Worm (Caenorhabditis elegans): Measurements from ENCODE around the gene gfat-2.
"Not testable (repeated sequence)": the region's sequence is repeated elsewhere in the genome, so short reads cannot be mapped to it uniquely, and the experiment has no call there.

gfat-2 gene

ce11 chrIV:11406744-11407690 is 3.0 kb upstream of the gfat-2 start, which contains the start of the genes his-63 and his-64:
TSS of gene his-63 (minus strand) at chrIV:11406861.
TSS of gene his-64 (plus strand) at chrIV:11407116.
- TF ChIP-seq aly-1 (tag; optimal IDR thresholded peaks at IDR 0.05) = peak; percentile 83
- TF ChIP-seq tbx-11 (GFP tag; IDR thresholded peaks at IDR 0.05) = peak; percentile 54
- TF ChIP-seq tbx-37 (GFP tag; conservative IDR thresholded peaks at IDR 0.05) = peak; percentile 47; the same call in 1 of the 2 replicates
- peak; percentile 17 for TF ChIP-seq tra-4 (tag; optimal IDR thresholded peaks at IDR 0.05)
- TF ChIP-seq ceh-36 (tag; optimal IDR thresholded peaks at IDR 0.05) = peak; percentile 57
- 0 out of 2 replicates have a peak, but pooled peaks have one; percentile 51 for TF ChIP-seq scrt-1 (GFP tag; IDR thresholded peaks at IDR 0.05)
- peak; percentile 6; the same call in 1 of the 2 replicates for TF ChIP-seq sea-1 (GFP tag; conservative IDR thresholded peaks at IDR 0.05)
- peak; percentile 92 for TF ChIP-seq ama-1 (optimal IDR thresholded peaks at IDR 0.05)
- peak; percentile 69 for TF ChIP-seq pes-1 (GFP tag; IDR thresholded peaks at IDR 0.05)
- peak; percentile 56; the same call in 1 of the 2 replicates for TF ChIP-seq flt-1 (GFP tag; IDR thresholded peaks at IDR 0.05)

ce11 chrIV:11414920-11415319 is 4.9 kb downstream of the gfat-2 start, which contains the start of gene F22B3.10:
TSS of gene F22B3.10 (minus strand) at chrIV:11415020.
- no peak for TF ChIP-seq tra-4 (tag; optimal IDR thresholded peaks at IDR 0.05)
- TF ChIP-seq hmg-4 (GFP tag; optimal IDR thresholded peaks at IDR 0.05) = no peak
- no peak for TF ChIP-seq hnd-1 (tag; optimal IDR thresholded peaks at IDR 0.05)
- TF ChIP-seq ets-7 (tag; optimal IDR thresholded peaks at IDR 0.05) = no peak
- TF ChIP-seq tbx-37 (GFP tag; conservative IDR thresholded peaks at IDR 0.05) = no peak
- TF ChIP-seq B0310.2 (tag; optimal IDR thresholded peaks at IDR 0.05) = no peak
- TF ChIP-seq scrt-1 (GFP tag; IDR thresholded peaks at IDR 0.05) = no peak
- no peak for TF ChIP-seq ceh-36 (tag; optimal IDR thresholded peaks at IDR 0.05)
- TF ChIP-seq pes-1 (GFP tag; IDR thresholded peaks at IDR 0.05) = no peak
- no peak for TF ChIP-seq flt-1 (GFP tag; IDR thresholded peaks at IDR 0.05)

- not testable (repeated sequence) for TF ChIP-seq hmg-4 (GFP tag; optimal IDR thresholded peaks at IDR 0.05); sea-1 (GFP tag; conservative IDR thresholded peaks at IDR 0.05); pes-1 (GFP tag; IDR thresholded peaks at IDR 0.05)
Measured at ce11 chrIV:11416724-11417123, 6.7 kb downstream of the gfat-2 start, which contains the start of gene F22B3.5. TSS of gene F22B3.5 (minus strand) at chrIV:11416824.

- TF ChIP-seq aly-1 (tag; optimal IDR thresholded peaks at IDR 0.05) = no peak
Measured at ce11 chrIV:11421696-11422095, 11.7 kb downstream of the gfat-2 start, which contains the start of gene F22B3.7. TSS of gene F22B3.7 (minus strand) at chrIV:11421796.

- no peak for TF ChIP-seq hmg-4 (GFP tag; optimal IDR thresholded peaks at IDR 0.05)
- no peak for TF ChIP-seq tra-4 (tag; optimal IDR thresholded peaks at IDR 0.05)
- no peak for TF ChIP-seq ets-7 (tag; optimal IDR thresholded peaks at IDR 0.05)
- TF ChIP-seq ama-1 (optimal IDR thresholded peaks at IDR 0.05) = no peak
- no peak for TF ChIP-seq flt-1 (GFP tag; IDR thresholded peaks at IDR 0.05)
- TF ChIP-seq F13C5.2 (tag; optimal IDR thresholded peaks at IDR 0.05) = no peak
- no peak for TF ChIP-seq ceh-36 (tag; optimal IDR thresholded peaks at IDR 0.05)
- no peak for TF ChIP-seq tbx-11 (GFP tag; IDR thresholded peaks at IDR 0.05)
- no peak for TF ChIP-seq aly-1 (tag; optimal IDR thresholded peaks at IDR 0.05)
- no peak for TF ChIP-seq B0310.2 (tag; optimal IDR thresholded peaks at IDR 0.05)
- TF ChIP-seq hnd-1 (tag; optimal IDR thresholded peaks at IDR 0.05) = no peak
- TF ChIP-seq scrt-1 (GFP tag; IDR thresholded peaks at IDR 0.05) = no peak
- TF ChIP-seq hmbx-1 (tag; optimal IDR thresholded peaks at IDR 0.05) = no peak
- TF ChIP-seq pes-1 (GFP tag; IDR thresholded peaks at IDR 0.05) = no peak
- TF ChIP-seq sea-1 (GFP tag; conservative IDR thresholded peaks at IDR 0.05) = no peak
- TF ChIP-seq tbx-37 (GFP tag; conservative IDR thresholded peaks at IDR 0.05) = no peak
- TF ChIP-seq ceh-13 (GFP tag; optimal IDR thresholded peaks at IDR 0.05) = no peak
Measured at ce11 chrIV:11424830-11425229, 14.8 kb downstream of the gfat-2 start, which contains the start of gene F22B3.8. TSS of gene F22B3.8 (minus strand) at chrIV:11424930.

ce11 chrIV:11425442-11425841 is 15.4 kb downstream of the gfat-2 start, which contains the start of gene kin-4:
TSS of gene kin-4 (plus strand) at chrIV:11425742.
- TF ChIP-seq ceh-36 (tag; optimal IDR thresholded peaks at IDR 0.05) = no peak
- no peak for TF ChIP-seq sea-1 (GFP tag; conservative IDR thresholded peaks at IDR 0.05)
- TF ChIP-seq flt-1 (GFP tag; IDR thresholded peaks at IDR 0.05) = no peak
- TF ChIP-seq pes-1 (GFP tag; IDR thresholded peaks at IDR 0.05) = no peak
- TF ChIP-seq scrt-1 (GFP tag; IDR thresholded peaks at IDR 0.05) = no peak
- TF ChIP-seq F13C5.2 (tag; optimal IDR thresholded peaks at IDR 0.05) = no peak
- TF ChIP-seq ets-7 (tag; optimal IDR thresholded peaks at IDR 0.05) = no peak
- no peak for TF ChIP-seq tbx-37 (GFP tag; conservative IDR thresholded peaks at IDR 0.05)
- TF ChIP-seq tra-4 (tag; optimal IDR thresholded peaks at IDR 0.05) = no peak
- no peak for TF ChIP-seq hmbx-1 (tag; optimal IDR thresholded peaks at IDR 0.05)
- TF ChIP-seq tbx-11 (GFP tag; IDR thresholded peaks at IDR 0.05) = no peak
- TF ChIP-seq B0310.2 (tag; optimal IDR thresholded peaks at IDR 0.05) = no peak
- TF ChIP-seq hmg-4 (GFP tag; optimal IDR thresholded peaks at IDR 0.05) = no peak
- no peak for TF ChIP-seq ama-1 (optimal IDR thresholded peaks at IDR 0.05)

- no peak for TF ChIP-seq ets-7 (tag; optimal IDR thresholded peaks at IDR 0.05)
- TF ChIP-seq sea-1 (GFP tag; conservative IDR thresholded peaks at IDR 0.05) = no peak
- TF ChIP-seq scrt-1 (GFP tag; IDR thresholded peaks at IDR 0.05) = no peak
- TF ChIP-seq ceh-36 (tag; optimal IDR thresholded peaks at IDR 0.05) = no peak
- TF ChIP-seq pes-1 (GFP tag; IDR thresholded peaks at IDR 0.05) = no peak
- no peak for TF ChIP-seq ama-1 (optimal IDR thresholded peaks at IDR 0.05)
- TF ChIP-seq tbx-37 (GFP tag; conservative IDR thresholded peaks at IDR 0.05) = no peak
- TF ChIP-seq hmbx-1 (tag; optimal IDR thresholded peaks at IDR 0.05) = no peak
- TF ChIP-seq hmg-4 (GFP tag; optimal IDR thresholded peaks at IDR 0.05) = no peak
- no peak for TF ChIP-seq ceh-13 (GFP tag; optimal IDR thresholded peaks at IDR 0.05)
Measured at ce11 chrIV:11431448-11431847, 21.4 kb downstream of the gfat-2 start.
